Worm (Caenorhabditis elegans) whole organism, young adult: ENCODE measurements around the gene srt-39.

Experiments used
- B0019.2 ChIP-seq: fragments of 200-800 bp; sonication (Bioruptor generic); conservative IDR thresholded peaks from 2 replicates; pipeline ENCODE4 v1.3.6; 2022; ENCODE audit warnings: missing genetic modification reagents, missing genetic modification characterization, missing compliant biosample characterization
- B0035.1 ChIP-seq: sonication (generic microtip); optimal IDR thresholded peaks from 2 replicates; lab custom pipeline; 2016; ENCODE audit warnings: missing genetic modification characterization, mild to moderate bottlenecking, missing compliant biosample characterization, missing genotype, missing genetic modification reagents
- B0261.1 ChIP-seq: sonication (generic microtip); optimal IDR thresholded peaks from 2 replicates; lab custom pipeline; 2016; ENCODE audit warnings: mild to moderate bottlenecking, missing genetic modification characterization, moderate library complexity, missing compliant biosample characterization
- C06A6.2 ChIP-seq: fragments of 200-800 bp; sonication (Bioruptor generic); conservative IDR thresholded peaks from 2 replicates; pipeline ENCODE4 v1.3.6; 2022; ENCODE audit warnings: missing genetic modification characterization, missing compliant biosample characterization
- F22D6.2 ChIP-seq: sonication (generic microtip); optimal IDR thresholded peaks from 2 replicates; lab custom pipeline; 2016; ENCODE audit warnings: mild to moderate bottlenecking, missing genetic modification characterization, missing compliant biosample characterization
- F23B12.7 ChIP-seq: sonication (generic microtip); optimal IDR thresholded peaks from 2 replicates; lab custom pipeline; 2017; ENCODE audit warnings: missing genetic modification characterization, mild to moderate bottlenecking, missing compliant biosample characterization, antibody characterized with exemption, moderate library complexity; ENCODE audit not compliant: insufficient read depth
- F49E8.2 ChIP-seq: sonication (generic microtip); optimal IDR thresholded peaks from 3 replicates; lab custom pipeline; 2017; ENCODE audit warnings: missing genetic modification characterization, mild to moderate bottlenecking, missing compliant biosample characterization, antibody characterized with exemption, moderate library complexity; ENCODE audit not compliant: insufficient read depth
- F52B5.7 ChIP-seq: sonication (generic microtip); optimal IDR thresholded peaks from 2 replicates; lab custom pipeline; 2016; ENCODE audit warnings: mild to moderate bottlenecking, missing genetic modification characterization, missing compliant biosample characterization
- K12H6.12 ChIP-seq: fragments of 200-800 bp; sonication (Bioruptor generic); optimal IDR thresholded peaks from 2 replicates; lab custom pipeline; 2018; ENCODE audit warnings: mild to moderate bottlenecking, missing genetic modification characterization, missing compliant biosample characterization
- T07F8.4 ChIP-seq: sonication (generic microtip); optimal IDR thresholded peaks from 2 replicates; lab custom pipeline; 2016; ENCODE audit warnings: mild to moderate bottlenecking, missing genetic modification characterization, moderate library complexity, missing compliant biosample characterization
- Y67H2A.10 ChIP-seq: fragments of 200-800 bp; sonication (Bioruptor generic); conservative IDR thresholded peaks from 2 replicates; pipeline ENCODE4 v1.3.6; 2022; ENCODE audit warnings: missing genetic modification reagents, missing genetic modification characterization, missing compliant biosample characterization
- Y79H2A.3 ChIP-seq: fragments of 200-800 bp; sonication (Bioruptor generic); conservative IDR thresholded peaks from 2 replicates; pipeline ENCODE4 v1.3.6; 2022; ENCODE audit warnings: missing genetic modification reagents, missing genetic modification characterization, missing compliant biosample characterization
- Y95B8A.8 ChIP-seq: fragments of 200-800 bp; sonication (Bioruptor generic); IDR thresholded peaks from 2 replicates; pipeline ENCODE4 v1.3.6; 2022; ENCODE audit warnings: missing genetic modification reagents, missing genetic modification characterization, missing compliant biosample characterization
- ZK185.1 ChIP-seq: sonication (generic microtip); optimal IDR thresholded peaks from 2 replicates; lab custom pipeline; 2016; ENCODE audit warnings: mild to moderate bottlenecking, missing genetic modification characterization, missing compliant biosample characterization; ENCODE audit not compliant: poor library complexity, severe bottlenecking
- akir-1 ChIP-seq: fragments of 200-800 bp; sonication (Bioruptor generic); optimal IDR thresholded peaks from 2 replicates; lab custom pipeline; 2018; ENCODE audit warnings: mild to moderate bottlenecking, missing genetic modification characterization, moderate library complexity, missing compliant biosample characterization
- ama-1 ChIP-seq, 3 experiments: fragments of 150-350 bp in 1 of 3; sonication (generic microtip) in 2 of 3; optimal IDR thresholded peaks; 2 replicates each; lab custom pipeline; 2014 to 2018; ENCODE audit warnings: missing biosample characterization in 2 of 3, missing genetic modification characterization in 2 of 3, missing genetic modification reagents in 2 of 3
- attf-5 ChIP-seq: fragments of 200-800 bp; sonication (Bioruptor generic); optimal IDR thresholded peaks from 2 replicates; lab custom pipeline; 2018; ENCODE audit warnings: mild to moderate bottlenecking, missing genetic modification characterization, missing compliant biosample characterization
- attf-6 ChIP-seq: fragments of 200-800 bp; sonication (Bioruptor generic); IDR thresholded peaks from 2 replicates; pipeline ENCODE4 v1.3.6; 2022; ENCODE audit warnings: missing genetic modification reagents, missing genetic modification characterization, missing compliant biosample characterization
- bed-2 ChIP-seq: fragments of 200-800 bp; sonication (Bioruptor generic); IDR thresholded peaks from 2 replicates; pipeline ENCODE4 v1.3.6; 2022; ENCODE audit warnings: missing genetic modification reagents, missing genetic modification characterization, missing compliant biosample characterization
- chd-7 ChIP-seq: sonication (generic microtip); optimal IDR thresholded peaks from 2 replicates; lab custom pipeline; 2016; ENCODE audit warnings: mild to moderate bottlenecking, missing genetic modification characterization, moderate library complexity, missing compliant biosample characterization
- dox-1 ChIP-seq: fragments of 200-800 bp; sonication (Bioruptor generic); IDR thresholded peaks from 2 replicates; pipeline ENCODE4 v1.3.6; 2022; ENCODE audit warnings: missing genetic modification reagents, missing genetic modification characterization, missing compliant biosample characterization
- dpl-1 ChIP-seq: fragments of 150-350 bp; optimal IDR thresholded peaks from 2 replicates; lab custom pipeline; 2014; ENCODE audit warnings: missing biosample characterization, missing genetic modification reagents, missing genetic modification characterization
- efl-1 ChIP-seq: fragments of 150-350 bp; optimal IDR thresholded peaks from 2 replicates; lab custom pipeline; 2014; ENCODE audit warnings: missing biosample characterization, missing genetic modification reagents, missing genetic modification characterization
- gei-17 ChIP-seq: fragments of 200-800 bp; sonication (Bioruptor generic); optimal IDR thresholded peaks from 2 replicates; lab custom pipeline; 2018; ENCODE audit warnings: mild to moderate bottlenecking, missing genetic modification characterization, missing compliant biosample characterization
- hlh-12 ChIP-seq: sonication (generic microtip); optimal IDR thresholded peaks from 2 replicates; lab custom pipeline; 2016; ENCODE audit warnings: missing genetic modification characterization, missing compliant biosample characterization
- hlh-26 ChIP-seq: fragments of 200-800 bp; sonication (Bioruptor generic); conservative IDR thresholded peaks from 2 replicates; pipeline ENCODE4 v1.3.6; 2022; ENCODE audit warnings: missing genetic modification reagents, missing genetic modification characterization, missing compliant biosample characterization
- hmg-20 ChIP-seq: fragments of 200-800 bp; sonication (Bioruptor generic); IDR thresholded peaks from 2 replicates; pipeline ENCODE4 v1.3.6; 2022; ENCODE audit warnings: missing genetic modification reagents, missing genetic modification characterization, missing compliant biosample characterization
- hrde-1 ChIP-seq: sonication (generic microtip); optimal IDR thresholded peaks from 2 replicates; lab custom pipeline; 2016; ENCODE audit warnings: missing genetic modification characterization, mild to moderate bottlenecking, missing compliant biosample characterization, moderate library complexity, missing genotype, missing genetic modification reagents, borderline replicate concordance
- let-526 ChIP-seq: fragments of 200-800 bp; sonication (Bioruptor generic); IDR thresholded peaks from 2 replicates; pipeline ENCODE4 v1.3.6; 2022; ENCODE audit warnings: missing genetic modification reagents, missing genetic modification characterization, missing compliant biosample characterization
- lin-54 ChIP-seq: fragments of 200-800 bp; sonication (Bioruptor generic); optimal IDR thresholded peaks from 2 replicates; lab custom pipeline; 2018; ENCODE audit warnings: mild to moderate bottlenecking, missing genetic modification characterization, missing compliant biosample characterization
- lir-1 ChIP-seq: fragments of 200-800 bp; sonication (Bioruptor generic); conservative IDR thresholded peaks from 2 replicates; pipeline ENCODE4 v1.3.6; 2022; ENCODE audit warnings: missing genetic modification reagents, missing genetic modification characterization, missing compliant biosample characterization
- lsl-1 ChIP-seq: fragments of 200-800 bp; sonication (Bioruptor generic); optimal IDR thresholded peaks from 2 replicates; lab custom pipeline; 2018; ENCODE audit warnings: mild to moderate bottlenecking, missing genetic modification characterization, moderate library complexity, missing compliant biosample characterization
- madf-10 ChIP-seq: sonication (generic microtip); optimal IDR thresholded peaks from 2 replicates; lab custom pipeline; 2016; ENCODE audit warnings: mild to moderate bottlenecking, missing genetic modification characterization, missing compliant biosample characterization
- madf-3 ChIP-seq: fragments of 200-800 bp; sonication (Bioruptor generic); IDR thresholded peaks from 2 replicates; pipeline ENCODE4 v1.3.6; 2022; ENCODE audit warnings: missing genetic modification reagents, missing genetic modification characterization, missing compliant biosample characterization
- madf-8 ChIP-seq: fragments of 200-800 bp; sonication (Bioruptor generic); conservative IDR thresholded peaks from 2 replicates; pipeline ENCODE4 v1.3.6; 2022; ENCODE audit warnings: missing genetic modification reagents, missing genetic modification characterization, missing compliant biosample characterization
- mcd-1 ChIP-seq: fragments of 200-800 bp; sonication (Bioruptor generic); IDR thresholded peaks from 2 replicates; pipeline ENCODE4 v1.3.6; 2022; ENCODE audit warnings: missing genetic modification reagents, missing genetic modification characterization, missing compliant biosample characterization
- mes-4 ChIP-seq: sonication (generic microtip); optimal IDR thresholded peaks from 2 replicates; lab custom pipeline; 2016; ENCODE audit warnings: missing genotype, missing genetic modification characterization, missing compliant biosample characterization
- nhr-120 ChIP-seq: fragments of 200-800 bp; sonication (Bioruptor generic); IDR thresholded peaks from 2 replicates; pipeline ENCODE4 v1.3.6; 2022; ENCODE audit warnings: missing genetic modification characterization, missing compliant biosample characterization
- nhr-179 ChIP-seq: sonication (generic microtip); optimal IDR thresholded peaks from 2 replicates; lab custom pipeline; 2016; ENCODE audit warnings: mild to moderate bottlenecking, missing genetic modification characterization, missing compliant biosample characterization
- nhr-80 ChIP-seq: sonication (generic microtip); optimal IDR thresholded peaks from 2 replicates; lab custom pipeline; 2016; ENCODE audit warnings: missing genetic modification characterization, missing compliant biosample characterization
- rcor-1 ChIP-seq: fragments of 200-800 bp; sonication (Bioruptor generic); IDR thresholded peaks from 2 replicates; pipeline ENCODE4 v1.3.6; 2022; ENCODE audit warnings: missing genetic modification reagents, missing genetic modification characterization, missing compliant biosample characterization
- repo-1 ChIP-seq: sonication (generic microtip); optimal IDR thresholded peaks from 2 replicates; lab custom pipeline; 2017; ENCODE audit warnings: mild to moderate bottlenecking, missing genetic modification characterization, missing compliant biosample characterization
- rpc-1 ChIP-seq, 2 experiments: fragments of 150-350 bp in 1 of 2; sonication (generic microtip) in 1 of 2; optimal IDR thresholded peaks; 2 replicates each; lab custom pipeline; 2014 to 2018; ENCODE audit warnings: missing biosample characterization in 1 of 2, missing genetic modification characterization in 1 of 2, missing genetic modification reagents in 1 of 2, missing genotype in 1 of 2
- snpc-1.3 ChIP-seq: sonication (generic microtip); optimal IDR thresholded peaks from 2 replicates; lab custom pipeline; 2017; ENCODE audit warnings: missing genetic modification characterization, mild to moderate bottlenecking, missing compliant biosample characterization, antibody characterized with exemption, moderate library complexity, missing genotype, missing genetic modification reagents; ENCODE audit not compliant: insufficient read depth
- xnd-1 ChIP-seq: sonication (generic microtip); optimal IDR thresholded peaks from 2 replicates; lab custom pipeline; 2016; ENCODE audit warnings: missing genotype, missing genetic modification reagents, missing genetic modification characterization, missing compliant biosample characterization
- zim-3 ChIP-seq: sonication (generic microtip); optimal IDR thresholded peaks from 2 replicates; lab custom pipeline; 2017; ENCODE audit warnings: mild to moderate bottlenecking, missing genetic modification characterization, moderate library complexity, missing compliant biosample characterization

srt-39 gene

ce11 chrV:12491070-12491643 lies 6.5 kb downstream of the srt-39 start (continued):
- TF ChIP-seq B0019.2 (peak; percentile 50; the same call in 1 of the 2 replicates), ama-1 (optimal IDR thresholded peaks at IDR 0.05; lab: Kevin White, UChicago) (peak; percentile 35), ama-1 (GFP tag; optimal IDR thresholded peaks at IDR 0.05; lab: Kevin White, UChicago) (no peak), F52B5.7 (no peak), K12H6.12 (tag; lab: Kevin White, UChicago) (no peak), nhr-179 (tag; lab: Kevin White, UChicago) (no peak), hlh-26 (no peak), hmg-20 (GFP tag; lab: Robert Waterston, UW) (peak; percentile 56; the same call in 1 of the 2 replicates), nhr-80 (tag; lab: Kevin White, UChicago) (peak; percentile 57), C06A6.2 (GFP tag; lab: Robert Waterston, UW) (no peak), hrde-1 (tag; lab: Kevin White, UChicago) (peak; percentile 24), B0261.1 (peak; percentile 37), efl-1 (GFP tag; lab: Kevin White, UChicago) (no peak), nhr-120 (GFP tag; lab: Robert Waterston, UW) (no peak), hlh-12 (no peak), dpl-1 (no peak), F22D6.2 (tag; lab: Kevin White, UChicago) (no peak), Y79H2A.3 (GFP tag; lab: Robert Waterston, UW) (no peak), madf-10 (tag; lab: Kevin White, UChicago) (peak; percentile 38), lir-1 (GFP tag; lab: Robert Waterston, UW) (0 out of 2 replicates have a peak, but pooled peaks have one; percentile 23), repo-1 (tag; lab: Kevin White, UChicago) (peak; percentile 79), rpc-1 (optimal IDR thresholded peaks at IDR 0.05; lab: Kevin White, UChicago) (no peak), rpc-1 (tag; optimal IDR thresholded peaks at IDR 0.05; lab: Kevin White, UChicago) (peak; percentile 40), madf-8 (GFP tag; lab: Robert Waterston, UW) (peak; percentile 17; the same call in 1 of the 2 replicates), mes-4 (tag; lab: Kevin White, UChicago) (peak; percentile 40), lin-54 (peak; percentile 82), madf-3 (GFP tag; lab: Robert Waterston, UW) (0 out of 2 replicates have a peak, but pooled peaks have one; percentile 7), chd-7 (tag; lab: Kevin White, UChicago) (no peak), F23B12.7 (tag; lab: Kevin White, UChicago) (peak; percentile 56), T07F8.4 (tag; lab: Kevin White, UChicago) (no peak), Y67H2A.10 (GFP tag; lab: Robert Waterston, UW) (no peak), xnd-1 (peak; percentile 36), bed-2 (GFP tag; lab: Robert Waterston, UW) (0 out of 2 replicates have a peak, but pooled peaks have one; percentile 29), attf-6 (GFP tag; lab: Robert Waterston, UW) (peak; percentile 91), akir-1 (GFP tag; lab: Kevin White, UChicago) (no peak), F49E8.2 (tag; lab: Kevin White, UChicago) (peak; percentile 85), dox-1 (GFP tag; lab: Robert Waterston, UW) (peak; percentile 94), let-526 (no peak), snpc-1.3 (peak; percentile 97), lsl-1 (GFP tag; lab: Kevin White, UChicago) (peak; percentile 70), B0035.1 (no peak), gei-17 (no peak), zim-3 (tag; lab: Kevin White, UChicago) (no peak), mcd-1 (GFP tag; lab: Robert Waterston, UW) (peak; percentile 81), attf-5 (GFP tag; lab: Kevin White, UChicago) (no peak), ZK185.1 (peak; percentile 79), rcor-1 (GFP tag; lab: Robert Waterston, UW) (peak; percentile 92), Y95B8A.8 (no peak)
